Fruit fly (Drosophila melanogaster) whole organism, adult: Measurements from ENCODE around the gene hiro.

Experiments used
- CG14711 ChIP-seq: fragments of 200-800 bp; sonication (Bioruptor generic); optimal IDR thresholded peaks from 2 replicates; lab custom pipeline; 2018; ENCODE audit warnings: missing biosample characterization, mild to moderate bottlenecking, missing genetic modification characterization, moderate library complexity
- CG33017 ChIP-seq: fragments of 200-800 bp; sonication (Bioruptor generic); optimal IDR thresholded peaks from 2 replicates; lab custom pipeline; 2018; ENCODE audit warnings: missing biosample characterization, mild to moderate bottlenecking, missing genetic modification characterization, moderate library complexity
- Hr96 ChIP-seq: fragments of 200-800 bp; sonication (Bioruptor generic); optimal IDR thresholded peaks from 2 replicates; lab custom pipeline; 2016; ENCODE audit warnings: missing biosample characterization, missing genetic modification characterization
- bab1 ChIP-seq: fragments of 200-800 bp; sonication (Bioruptor generic); optimal IDR thresholded peaks from 3 replicates; lab custom pipeline; 2019; ENCODE audit warnings: missing biosample characterization, mild to moderate bottlenecking, missing genetic modification characterization, moderate library complexity
- cic ChIP-seq: fragments of 200-800 bp; sonication (Bioruptor generic); optimal IDR thresholded peaks from 2 replicates; lab custom pipeline; 2017; ENCODE audit warnings: missing biosample characterization, mild to moderate bottlenecking, missing genetic modification characterization, moderate library complexity
- tj ChIP-seq: fragments of 200-800 bp; sonication (Bioruptor generic); optimal IDR thresholded peaks from 3 replicates; lab custom pipeline; 2017; ENCODE audit warnings: missing biosample characterization, mild to moderate bottlenecking, missing genetic modification characterization, moderate library complexity

dm6 chr3L:726486-727180, 38.9 kb upstream of the hiro start:
- no peak for TF ChIP-seq tj (GFP tag; lab: Kevin White, UChicago)
- no peak for TF ChIP-seq bab1 (GFP tag; lab: Kevin White, UChicago)
- TF ChIP-seq Hr96 (GFP tag; lab: Kevin White, UChicago), result no peak
- TF ChIP-seq CG33017 (tag; lab: Kevin White, UChicago), result no peak
- no peak for TF ChIP-seq CG14711 (tag; lab: Kevin White, UChicago)
- TF ChIP-seq cic (GFP tag; lab: Kevin White, UChicago), result no peak
